Worm (Caenorhabditis elegans): ENCODE data around the gene B0348.2.

Gene B0348.2

ce11 chrV:55946-56345 is 10.8 kb downstream of the B0348.2 start, which contains the start of gene srt-52:
TSS of gene srt-52 (minus strand) at chrV:56046.
- no peak for TF ChIP-seq ztf-29 (GFP tag; IDR thresholded peaks at IDR 0.05)
- TF ChIP-seq cog-1 (tag; optimal IDR thresholded peaks at IDR 0.05), result no peak
- no peak for TF ChIP-seq ztf-23 (GFP tag; IDR thresholded peaks at IDR 0.05)
- TF ChIP-seq med-1 (GFP tag; optimal IDR thresholded peaks at IDR 0.05; ENCODE audit: insufficient read depth), result no peak
- no peak for TF ChIP-seq ref-1 (GFP tag; conservative IDR thresholded peaks at IDR 0.05)
- TF ChIP-seq klf-2 (GFP tag; conservative IDR thresholded peaks at IDR 0.05), result no peak
- no peak for TF ChIP-seq flt-1 (GFP tag; IDR thresholded peaks at IDR 0.05)
- no peak for TF ChIP-seq tab-1 (GFP tag; IDR thresholded peaks at IDR 0.05)
- TF ChIP-seq T22C8.4 (GFP tag; IDR thresholded peaks at IDR 0.05), result no peak

ce11 chrV:58971-59370 is 13.9 kb downstream of the B0348.2 start, which contains the start of gene cyp-29A3:
TSS of gene cyp-29A3 (plus strand) at chrV:59239.
- TF ChIP-seq T22C8.4 (GFP tag; IDR thresholded peaks at IDR 0.05), result no peak
- no peak for TF ChIP-seq med-1 (GFP tag; optimal IDR thresholded peaks at IDR 0.05; ENCODE audit: insufficient read depth)
- TF ChIP-seq klf-2 (GFP tag; conservative IDR thresholded peaks at IDR 0.05), result no peak
- TF ChIP-seq cog-1 (tag; optimal IDR thresholded peaks at IDR 0.05), result no peak
- no peak for TF ChIP-seq ztf-23 (GFP tag; IDR thresholded peaks at IDR 0.05)
- TF ChIP-seq flt-1 (GFP tag; IDR thresholded peaks at IDR 0.05), result no peak

DNA sequence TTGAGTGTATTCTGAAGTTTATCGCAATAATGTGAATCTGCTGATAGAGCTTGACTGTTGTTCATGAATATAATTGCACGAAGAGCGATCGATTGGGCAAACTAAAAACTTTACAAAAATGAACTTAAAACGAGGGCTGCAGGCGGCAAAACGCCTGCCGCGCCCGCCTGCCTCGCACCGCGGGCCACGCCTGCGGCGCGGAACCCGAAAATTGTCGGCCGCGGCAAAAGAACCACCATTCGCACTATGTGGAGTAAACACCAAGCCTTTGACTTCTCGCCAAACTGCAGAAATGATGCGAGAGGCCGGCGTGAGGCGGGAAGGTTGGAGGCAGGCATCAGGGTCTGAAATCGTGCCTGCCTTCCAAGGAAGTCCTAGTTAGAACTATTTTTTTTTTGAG is 18.8 kb downstream of the B0348.2 start:
- TF ChIP-seq ref-1 (GFP tag; conservative IDR thresholded peaks at IDR 0.05) (no peak), T22C8.4 (GFP tag; IDR thresholded peaks at IDR 0.05) (no peak), tab-1 (GFP tag; IDR thresholded peaks at IDR 0.05) (no peak), klf-2 (GFP tag; conservative IDR thresholded peaks at IDR 0.05) (no peak), ztf-29 (GFP tag; IDR thresholded peaks at IDR 0.05) (no peak), med-1 (GFP tag; optimal IDR thresholded peaks at IDR 0.05; ENCODE audit: insufficient read depth) (no peak), cog-1 (tag; optimal IDR thresholded peaks at IDR 0.05) (no peak), flt-1 (GFP tag; IDR thresholded peaks at IDR 0.05) (no peak), ztf-23 (GFP tag; IDR thresholded peaks at IDR 0.05) (no peak)

DNA sequence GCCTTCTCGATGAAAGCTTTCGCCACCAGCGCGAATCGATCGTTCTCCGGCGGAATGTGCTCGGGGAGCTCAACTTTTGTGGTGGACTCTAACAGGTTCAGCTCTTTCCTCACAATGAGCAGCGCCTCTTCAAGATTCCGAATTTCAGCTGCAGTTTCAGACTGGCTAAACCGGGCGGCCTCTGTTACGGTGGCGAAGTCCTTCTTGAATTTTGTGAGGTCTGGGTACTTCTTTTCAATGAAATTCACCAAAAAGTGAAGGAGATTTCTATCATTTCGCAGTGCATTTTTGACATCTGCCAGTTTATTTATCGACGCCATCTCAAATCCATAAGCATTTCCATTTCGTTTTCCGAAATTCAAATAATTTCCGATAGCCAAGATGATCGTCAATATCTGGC is 21.4 kb downstream of the B0348.2 start:
- TF ChIP-seq med-1 (GFP tag; optimal IDR thresholded peaks at IDR 0.05; ENCODE audit: insufficient read depth) (no peak), T22C8.4 (GFP tag; IDR thresholded peaks at IDR 0.05) (no peak), klf-2 (GFP tag; conservative IDR thresholded peaks at IDR 0.05) (no peak), tab-1 (GFP tag; IDR thresholded peaks at IDR 0.05) (no peak), ref-1 (GFP tag; conservative IDR thresholded peaks at IDR 0.05) (no peak), cog-1 (tag; optimal IDR thresholded peaks at IDR 0.05) (no peak), ztf-23 (GFP tag; IDR thresholded peaks at IDR 0.05) (no peak), flt-1 (GFP tag; IDR thresholded peaks at IDR 0.05) (no peak), ztf-29 (GFP tag; IDR thresholded peaks at IDR 0.05) (no peak)

- TF ChIP-seq klf-2 (GFP tag; conservative IDR thresholded peaks at IDR 0.05), result no peak
- no peak for TF ChIP-seq ref-1 (GFP tag; conservative IDR thresholded peaks at IDR 0.05)
- TF ChIP-seq med-1 (GFP tag; optimal IDR thresholded peaks at IDR 0.05; ENCODE audit: insufficient read depth), result no peak
- TF ChIP-seq ztf-29 (GFP tag; IDR thresholded peaks at IDR 0.05), result no peak
- no peak for TF ChIP-seq tab-1 (GFP tag; IDR thresholded peaks at IDR 0.05)
Measured at ce11 chrV:68112-68511, 23.0 kb downstream of the B0348.2 start.

ce11 chrV:83732-84131 is 38.6 kb downstream of the B0348.2 start, which contains the start of gene daam-1:
TSS of gene daam-1 (minus strand) at chrV:83832.
- no peak for TF ChIP-seq klf-2 (GFP tag; conservative IDR thresholded peaks at IDR 0.05)
- no peak for TF ChIP-seq ztf-29 (GFP tag; IDR thresholded peaks at IDR 0.05)
- no peak for TF ChIP-seq tab-1 (GFP tag; IDR thresholded peaks at IDR 0.05)
- no peak for TF ChIP-seq flt-1 (GFP tag; IDR thresholded peaks at IDR 0.05)
- no peak for TF ChIP-seq cog-1 (tag; optimal IDR thresholded peaks at IDR 0.05)
- TF ChIP-seq med-1 (GFP tag; optimal IDR thresholded peaks at IDR 0.05; ENCODE audit: insufficient read depth), result no peak
- TF ChIP-seq ref-1 (GFP tag; conservative IDR thresholded peaks at IDR 0.05), result no peak
- TF ChIP-seq ztf-23 (GFP tag; IDR thresholded peaks at IDR 0.05), result no peak
- no peak for TF ChIP-seq T22C8.4 (GFP tag; IDR thresholded peaks at IDR 0.05)
